Fruit fly (Drosophila melanogaster): ENCODE data around the gene CG6293.

DNA sequence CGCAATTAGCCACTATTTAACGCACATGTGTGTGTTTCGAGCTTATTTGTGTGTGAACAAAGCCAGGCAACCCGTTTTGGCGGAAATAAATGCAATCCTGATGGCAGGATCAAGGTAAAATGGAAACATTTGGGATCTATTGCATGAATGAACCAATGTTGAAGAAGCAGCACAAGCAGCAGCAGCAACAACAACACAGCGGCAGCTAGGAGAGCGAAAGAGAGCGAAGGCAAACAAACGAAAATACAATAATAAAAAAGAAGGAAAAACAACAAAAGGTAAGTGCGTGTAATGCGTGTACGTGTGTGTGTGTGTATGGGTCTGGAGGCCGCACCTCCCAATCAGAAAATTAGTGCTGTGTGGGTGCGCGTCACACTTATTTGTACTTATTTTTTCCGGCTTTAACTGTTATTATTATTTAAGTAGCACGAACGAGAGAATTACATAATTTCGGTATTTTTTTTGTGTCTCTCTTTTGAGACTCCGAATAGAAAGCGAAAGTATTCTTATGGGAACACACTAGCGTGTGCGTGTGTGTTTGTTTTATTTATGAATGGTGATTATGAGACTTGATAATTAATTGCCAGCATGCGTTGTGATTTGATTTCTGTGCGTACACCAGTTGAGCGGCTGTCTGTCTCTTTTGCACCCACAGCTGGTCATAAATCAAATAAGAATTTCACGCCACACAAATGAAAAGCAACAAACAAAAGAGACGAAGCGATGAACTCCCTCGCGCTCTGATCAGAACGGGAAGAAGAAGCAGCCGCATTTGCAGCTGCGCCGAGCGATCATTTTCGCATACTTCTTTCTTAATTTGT, 46.6 kb downstream of the CG6293 start:
- TF ChIP-seq ovo (GFP tag; optimal IDR thresholded peaks at IDR 0.05) (no peak), bab1 (GFP tag; optimal IDR thresholded peaks at IDR 0.05) (no peak), kay (GFP tag; ENCODE audit: borderline replicate concordance) (no peak), Crg-1 (GFP tag; optimal IDR thresholded peaks at IDR 0.05) (no peak), CG11617 (GFP tag; optimal IDR thresholded peaks at IDR 0.05) (no peak), CG12768 (GFP tag; optimal IDR thresholded peaks at IDR 0.05) (no peak), toe (GFP tag; optimal IDR thresholded peaks at IDR 0.05) (no peak), Clk (GFP tag; optimal IDR thresholded peaks at IDR 0.05) (no peak), cnc (optimal IDR thresholded peaks at IDR 0.05) (no peak)

All from whole organism, adult.